Fruit fly (Drosophila melanogaster): ENCODE data around the gene Sirt2.

The Sirt2 gene

dm6 chr3R:20291594-20291993, 36.7 kb upstream of the Sirt2 start (continued):
- TF ChIP-seq phol (tag; optimal IDR thresholded peaks at IDR 0.05) (peak; percentile 13), wor (GFP tag; IDR thresholded peaks at IDR 0.05) (no peak), sob (GFP tag; IDR thresholded peaks at IDR 0.05) (no peak)

dm6 chr3R:20292030-20292879, 36.0 kb upstream of the Sirt2 start:
- TF ChIP-seq CG2712 (tag; optimal IDR thresholded peaks at IDR 0.05) = peak; percentile 84
- peak; percentile 85 for TF ChIP-seq CG7556 (GFP tag; optimal IDR thresholded peaks at IDR 0.05)
- TF ChIP-seq Camta (GFP tag; optimal IDR thresholded peaks at IDR 0.05) = peak; percentile 32
- TF ChIP-seq CG17802 (tag; optimal IDR thresholded peaks at IDR 0.05) = no peak
- no peak for TF ChIP-seq CG6765 (GFP tag; optimal IDR thresholded peaks at IDR 0.05)
- no peak for TF ChIP-seq HLH54F (GFP tag; optimal IDR thresholded peaks at IDR 0.05)
- peak; percentile 70 for TF ChIP-seq chn (GFP tag; optimal IDR thresholded peaks at IDR 0.05)
- TF ChIP-seq aop (GFP tag; IDR thresholded peaks at IDR 0.05) = 0 out of 2 replicates have a peak, but pooled peaks have one; percentile 48
- TF ChIP-seq gt (GFP tag; IDR thresholded peaks at IDR 0.05) = peak; percentile 28; the same call in 1 of the 2 replicates
- peak; percentile 23; the same call in 1 of the 2 replicates for TF ChIP-seq H2.0 (GFP tag; IDR thresholded peaks at IDR 0.05)
- TF ChIP-seq tgo (GFP tag; IDR thresholded peaks at IDR 0.05) = peak; percentile 26; the same call in 1 of the 3 replicates
- TF ChIP-seq bab2 (GFP tag; optimal IDR thresholded peaks at IDR 0.05) = peak; percentile 37
- no peak for TF ChIP-seq Jarid2 (GFP tag; optimal IDR thresholded peaks at IDR 0.05)
- peak; percentile 7 for TF ChIP-seq ind (GFP tag; optimal IDR thresholded peaks at IDR 0.05)
- TF ChIP-seq CG4404 (GFP tag; IDR thresholded peaks at IDR 0.05) = peak; percentile 60
- peak; percentile 59 for TF ChIP-seq CG1832 (GFP tag; optimal IDR thresholded peaks at IDR 0.05)
- peak; percentile 53; the same call in 1 of the 2 replicates for TF ChIP-seq Awh (GFP tag; IDR thresholded peaks at IDR 0.05)
- 0 out of 2 replicates have a peak, but pooled peaks have one; percentile 15 for TF ChIP-seq Gsc (GFP tag; IDR thresholded peaks at IDR 0.05)
- peak; percentile 55 for TF ChIP-seq Ets65A (GFP tag)
- no peak for TF ChIP-seq dimm (GFP tag; IDR thresholded peaks at IDR 0.05)
- TF ChIP-seq Hr3 (GFP tag; optimal IDR thresholded peaks at IDR 0.05) = peak; percentile 67
- peak; percentile 29; the same call in 1 of the 3 replicates for TF ChIP-seq ase (GFP tag; IDR thresholded peaks at IDR 0.05)
- TF ChIP-seq tll (GFP tag; optimal IDR thresholded peaks at IDR 0.05) = peak; percentile 4 to 97
- TF ChIP-seq dan (GFP tag; IDR thresholded peaks at IDR 0.05) = 0 out of 2 replicates have a peak, but pooled peaks have one; percentile 19
- peak; percentile 55 for TF ChIP-seq CG18476 (GFP tag; optimal IDR thresholded peaks at IDR 0.05)
- TF ChIP-seq NfI (GFP tag; optimal IDR thresholded peaks at IDR 0.05) = no peak
- peak; percentile 14 for TF ChIP-seq repo (GFP tag; optimal IDR thresholded peaks at IDR 0.05)
- peak; percentile 59 for TF ChIP-seq pnt (GFP tag; optimal IDR thresholded peaks at IDR 0.05)
- 0 out of 3 replicates have a peak, but pooled peaks have one; percentile 5 for TF ChIP-seq H15 (GFP tag; IDR thresholded peaks at IDR 0.05)
- peak; percentile 95 for TF ChIP-seq sens (GFP tag)
- peak; percentile 50 for TF ChIP-seq Elba2 (GFP tag; optimal IDR thresholded peaks at IDR 0.05)
- TF ChIP-seq Myb (GFP tag; optimal IDR thresholded peaks at IDR 0.05) = peak; percentile 17
- TF ChIP-seq CG10654 (GFP tag; optimal IDR thresholded peaks at IDR 0.05) = peak; percentile 24
- TF ChIP-seq CG8290 (GFP tag; optimal IDR thresholded peaks at IDR 0.05) = peak; percentile 44
- TF ChIP-seq CG8290 (tag; optimal IDR thresholded peaks at IDR 0.05) = peak in 1 of 2 experiments; percentile 69
- TF ChIP-seq fd3F (GFP tag; optimal IDR thresholded peaks at IDR 0.05) = no peak
- peak; percentile 65 for TF ChIP-seq CG1233 (GFP tag; optimal IDR thresholded peaks at IDR 0.05)
- peak; percentile 22 for TF ChIP-seq HLHmδ (GFP tag; optimal IDR thresholded peaks at IDR 0.05)
- TF ChIP-seq Spps (tag; optimal IDR thresholded peaks at IDR 0.05) = peak; percentile 42
- peak; percentile 75 for TF ChIP-seq tio (GFP tag; optimal IDR thresholded peaks at IDR 0.05)
- TF ChIP-seq lmd (GFP tag; IDR thresholded peaks at IDR 0.05) = peak; percentile 33; the same call in 1 of the 2 replicates
- peak; percentile 45 for TF ChIP-seq shn (GFP tag; optimal IDR thresholded peaks at IDR 0.05)
- TF ChIP-seq eve (GFP tag; optimal IDR thresholded peaks at IDR 0.05) = peak in 1 of 2 experiments; percentile 62
- no peak for TF ChIP-seq gfzf (GFP tag; optimal IDR thresholded peaks at IDR 0.05)
- peak; percentile 18 for TF ChIP-seq dm (GFP tag; optimal IDR thresholded peaks at IDR 0.05)
